Worm (Caenorhabditis elegans) whole organism, L4/young adult: ENCODE results near the gene sek-4.

ENCODE experiments used
- W03F9.2 ChIP-seq: fragments of 150-350 bp; optimal IDR thresholded peaks from 2 replicates; lab custom pipeline; 2014; ENCODE audit warnings: missing biosample characterization, missing genetic modification characterization
- him-1 ChIP-seq: sonication (generic microtip); optimal IDR thresholded peaks from 2 replicates; lab custom pipeline; 2016; ENCODE audit warnings: missing genotype, missing genetic modification reagents, missing genetic modification characterization, missing compliant biosample characterization

DNA sequence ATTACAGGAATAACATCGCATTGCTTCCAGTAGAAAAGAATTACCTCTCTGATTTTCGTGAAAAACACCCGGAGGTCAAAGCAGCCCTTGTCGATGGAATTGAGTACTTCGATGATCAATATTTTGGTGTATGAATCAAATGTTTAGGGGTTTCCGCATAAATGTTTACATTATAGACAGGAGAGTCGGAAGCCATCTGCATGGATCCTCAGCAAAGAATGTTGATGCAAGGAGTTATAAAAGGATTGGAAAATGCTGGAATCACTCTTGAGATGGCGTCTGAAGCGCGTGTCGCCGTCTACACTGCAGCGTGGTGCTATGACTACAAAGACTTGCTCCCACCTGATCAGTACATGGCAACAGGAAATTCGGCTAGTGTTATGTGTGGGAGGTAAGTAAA lies 39.4 kb downstream of the sek-4 start, which contains the start of gene C41A3.2:
- TF ChIP-seq him-1 (tag; lab: Kevin White, UChicago) (no peak), W03F9.2 (no peak)
